Fruit fly (Drosophila melanogaster) whole organism: ENCODE measurements around the gene CG14050.

Experiments
- CG8478 ChIP-seq: fragments of >200 bp; optimal IDR thresholded peaks from 2 replicates; lab custom pipeline; 2018; ENCODE audit warnings: inconsistent platforms
- Dll ChIP-seq: fragments of >200 bp; optimal IDR thresholded peaks from 2 replicates; lab custom pipeline; 2017
- EcR ChIP-seq, 2 experiments: fragments of >200 bp; optimal IDR thresholded peaks; 2 replicates each; lab custom pipeline; 2017; ENCODE audit warnings: missing biosample characterization in 2 of 2, missing genetic modification characterization in 2 of 2, missing genetic modification reagents in 2 of 2
- psq ChIP-seq: fragments of >200 bp; optimal IDR thresholded peaks from 2 replicates; lab custom pipeline; 2017
- usp ChIP-seq: fragments of >200 bp; optimal IDR thresholded peaks from 2 replicates; lab custom pipeline; 2017; ENCODE audit warnings: missing biosample characterization, missing genetic modification characterization, mixed read lengths

DNA sequence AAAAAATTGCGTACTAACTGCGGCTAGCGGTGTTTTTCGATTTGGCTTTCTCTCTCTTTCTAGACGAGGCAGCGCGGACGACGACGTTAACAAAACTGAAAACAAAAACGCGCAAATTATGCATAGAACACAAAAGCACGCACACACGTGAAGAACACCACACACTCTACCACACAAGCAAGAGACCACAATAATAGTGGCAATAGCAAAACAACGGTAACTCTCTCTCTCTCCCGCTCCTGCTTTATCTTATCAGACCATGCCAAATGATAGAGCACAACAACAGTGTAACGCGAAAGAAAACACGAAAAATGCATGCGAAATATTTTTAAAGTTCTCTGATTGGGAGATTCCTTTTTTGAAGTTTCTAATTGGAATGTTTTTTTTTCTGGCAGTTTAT lies 28.2 kb upstream of the CG14050 start:
- no peak for TF ChIP-seq psq (lab: Kevin White, UChicago)
- TF ChIP-seq usp (GFP tag; lab: Kevin White, UChicago), result no peak
- TF ChIP-seq EcR (GFP tag; optimal IDR thresholded peaks at IDR 0.05; lab: Kevin White, UChicago), result no peak
- no peak for TF ChIP-seq CG8478 (lab: Kevin White, UChicago)
- TF ChIP-seq Dll (lab: Kevin White, UChicago), result no peak
